Worm (Caenorhabditis elegans) whole organism, L1 larva: ENCODE results near the gene rabr-1.

Experiments
- blmp-1 ChIP-seq: fragments of 150-350 bp; optimal IDR thresholded peaks from 2 replicates; lab custom pipeline; 2014; ENCODE audit warnings: missing biosample characterization, missing genetic modification characterization
- elt-3 ChIP-seq, 6 experiments: fragments of 150-350 bp in 1 of 6; sonication (generic microtip); optimal IDR thresholded peaks; 2 replicates each; lab custom pipeline; 2017 to 2018; ENCODE audit warnings: missing biosample characterization in 6 of 6, missing genetic modification characterization in 6 of 6, inconsistent platforms in 1 of 6
- lin-13 ChIP-seq: fragments of 150-350 bp; optimal IDR thresholded peaks from 2 replicates; lab custom pipeline; 2014; ENCODE audit warnings: missing biosample characterization, missing genetic modification reagents, missing genetic modification characterization
- nhr-12 ChIP-seq: sonication (generic microtip); optimal IDR thresholded peaks from 2 replicates; lab custom pipeline; 2017; ENCODE audit warnings: missing biosample characterization, missing genetic modification characterization
- nhr-77 ChIP-seq: fragments of 150-350 bp; optimal IDR thresholded peaks from 2 replicates; lab custom pipeline; 2014; ENCODE audit warnings: missing biosample characterization, missing genetic modification characterization
- nhr-85 ChIP-seq: sonication (generic microtip); peaks from one replicate; lab custom pipeline; 2016; ENCODE audit warnings: missing genetic modification characterization, inconsistent platforms, missing compliant biosample characterization
- rnt-1 ChIP-seq: sonication (generic microtip); optimal IDR thresholded peaks from 2 replicates; lab custom pipeline; 2016; ENCODE audit warnings: mild to moderate bottlenecking, missing genetic modification characterization, moderate library complexity, missing compliant biosample characterization
- sox-4 ChIP-seq: sonication (generic microtip); optimal IDR thresholded peaks from 2 replicates; lab custom pipeline; 2016; ENCODE audit warnings: missing genetic modification characterization, missing compliant biosample characterization
- unc-30 ChIP-seq: sonication (generic microtip); optimal IDR thresholded peaks from 2 replicates; lab custom pipeline; 2017; ENCODE audit warnings: missing biosample characterization, missing genetic modification characterization

DNA sequence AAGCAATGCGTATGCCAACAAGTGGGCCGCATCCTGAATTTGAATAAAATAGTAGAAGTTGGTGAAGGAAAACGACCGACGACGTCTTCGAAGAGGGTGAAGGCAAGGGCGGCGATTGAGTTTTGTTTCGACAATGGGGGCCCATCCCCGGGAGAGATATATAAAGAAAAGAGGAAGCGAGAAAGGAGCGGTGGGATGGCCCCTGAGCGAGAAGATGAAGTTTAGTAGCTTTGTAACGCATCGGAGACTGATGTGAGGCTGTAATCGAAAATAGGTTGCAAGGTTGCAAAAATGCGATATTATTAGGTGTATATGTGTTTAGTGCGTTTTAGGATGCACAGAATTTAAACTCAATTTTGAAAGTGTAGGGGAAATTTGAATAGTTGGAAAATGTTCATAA is 26.7 kb downstream of the rabr-1 start:
- TF ChIP-seq nhr-77 (tag; lab: Kevin White, UChicago) (no peak), nhr-12 (tag; lab: Kevin White, UChicago) (no peak), sox-4 (tag; lab: Kevin White, UChicago) (no peak), nhr-85 (tag; lab: Kevin White, UChicago) (no peak), blmp-1 (tag; lab: Kevin White, UChicago) (no peak), unc-30 (tag; lab: Kevin White, UChicago) (no peak), rnt-1 (tag; lab: Kevin White, UChicago) (no peak), lin-13 (GFP tag; lab: Kevin White, UChicago) (no peak), elt-3 (tag; optimal IDR thresholded peaks at IDR 0.05; lab: Kevin White, UChicago) (no peak)
